Fruit fly (Drosophila melanogaster) ovary, adult (tissue): Measurements from ENCODE around the gene CG33986.

Experiments used
- CG17801 ChIP-seq: fragments of 200-800 bp; optimal IDR thresholded peaks from 2 replicates; lab custom pipeline; 2019; ENCODE audit warnings: missing biosample characterization, mild to moderate bottlenecking, missing genetic modification characterization, moderate library complexity; ENCODE audit not compliant: partially characterized antibody

Gene CG33986

dm6 chr3L:15539903-15540409 is 14.9 kb upstream of the CG33986 start:
- peak; percentile 17 for TF ChIP-seq CG17801 (GFP tag; lab: Kevin White, UChicago)

dm6 chr3L:15538582-15539490 is 13.8 kb upstream of the CG33986 start:
- no peak for TF ChIP-seq CG17801 (GFP tag; lab: Kevin White, UChicago)

- no peak for TF ChIP-seq CG17801 (GFP tag; lab: Kevin White, UChicago)
Observed at dm6 chr3L:15537916-15538581, 13.0 kb upstream of the CG33986 start.

- TF ChIP-seq CG17801 (GFP tag; lab: Kevin White, UChicago), result no peak
Observed at dm6 chr3L:15536550-15536949, 11.5 kb upstream of the CG33986 start.

- TF ChIP-seq CG17801 (GFP tag; lab: Kevin White, UChicago), result no peak
Observed at dm6 chr3L:15535800-15536225, 10.8 kb upstream of the CG33986 start.

dm6 chr3L:15535228-15535598 is 10.2 kb upstream of the CG33986 start, which contains the start of gene CrebA:
Gene CrebA, plus strand, starts transcription at chr3L:15535395.
- peak; percentile 1 for TF ChIP-seq CG17801 (GFP tag; lab: Kevin White, UChicago)

dm6 chr3L:15534274-15535227 is 9.5 kb upstream of the CG33986 start:
- TF ChIP-seq CG17801 (GFP tag; lab: Kevin White, UChicago), result no peak

dm6 chr3L:15533402-15534129 is 8.5 kb upstream of the CG33986 start:
- no peak for TF ChIP-seq CG17801 (GFP tag; lab: Kevin White, UChicago)

dm6 chr3L:15532368-15533030 is 7.4 kb upstream of the CG33986 start:
- no peak for TF ChIP-seq CG17801 (GFP tag; lab: Kevin White, UChicago)

dm6 chr3L:15531423-15532325 is 6.6 kb upstream of the CG33986 start, which contains the start of gene CG43248:
Gene CG43248, minus strand, starts transcription at chr3L:15531473.
- TF ChIP-seq CG17801 (GFP tag; lab: Kevin White, UChicago), result no peak

dm6 chr3L:15530638-15531225 is 5.7 kb upstream of the CG33986 start:
- TF ChIP-seq CG17801 (GFP tag; lab: Kevin White, UChicago), result no peak

- TF ChIP-seq CG17801 (GFP tag; lab: Kevin White, UChicago), result no peak
Observed at dm6 chr3L:15530071-15530470, 5.0 kb upstream of the CG33986 start.
